Worm (Caenorhabditis elegans) whole organism, midembryonic: ENCODE results near the gene spig-1.

Experiments used
- cog-1 ChIP-seq: sonication (generic microtip); optimal IDR thresholded peaks from 2 replicates; lab custom pipeline; 2016; ENCODE audit warnings: missing genetic modification characterization, missing compliant biosample characterization
- flt-1 ChIP-seq: fragments of 200-800 bp; sonication (Bioruptor generic); IDR thresholded peaks from 2 replicates; pipeline ENCODE4 v1.3.6; 2022; ENCODE audit warnings: missing genetic modification characterization, missing compliant biosample characterization
- klf-2 ChIP-seq: fragments of 200-800 bp; sonication (Bioruptor generic); conservative IDR thresholded peaks from 2 replicates; pipeline ENCODE4 v1.3.6; 2022; ENCODE audit warnings: missing genetic modification reagents, missing genetic modification characterization, missing compliant biosample characterization
- ref-1 ChIP-seq: fragments of 200-800 bp; sonication (Bioruptor generic); conservative IDR thresholded peaks from 2 replicates; pipeline ENCODE4 v1.3.6; 2022; ENCODE audit warnings: missing genetic modification reagents, missing genetic modification characterization, missing compliant biosample characterization
- tab-1 ChIP-seq: fragments of 200-800 bp; sonication (Bioruptor generic); IDR thresholded peaks from 2 replicates; pipeline ENCODE4 v1.3.6; 2022; ENCODE audit warnings: missing genetic modification characterization, missing compliant biosample characterization
- ztf-23 ChIP-seq: fragments of 200-800 bp; sonication (Bioruptor generic); IDR thresholded peaks from 2 replicates; pipeline ENCODE4 v1.3.6; 2022; ENCODE audit warnings: missing genetic modification reagents, missing genetic modification characterization, missing compliant biosample characterization
- ztf-29 ChIP-seq: fragments of 200-800 bp; sonication (Bioruptor generic); IDR thresholded peaks from 2 replicates; pipeline ENCODE4 v1.3.6; 2022; ENCODE audit warnings: missing genetic modification reagents, missing genetic modification characterization, missing compliant biosample characterization

DNA sequence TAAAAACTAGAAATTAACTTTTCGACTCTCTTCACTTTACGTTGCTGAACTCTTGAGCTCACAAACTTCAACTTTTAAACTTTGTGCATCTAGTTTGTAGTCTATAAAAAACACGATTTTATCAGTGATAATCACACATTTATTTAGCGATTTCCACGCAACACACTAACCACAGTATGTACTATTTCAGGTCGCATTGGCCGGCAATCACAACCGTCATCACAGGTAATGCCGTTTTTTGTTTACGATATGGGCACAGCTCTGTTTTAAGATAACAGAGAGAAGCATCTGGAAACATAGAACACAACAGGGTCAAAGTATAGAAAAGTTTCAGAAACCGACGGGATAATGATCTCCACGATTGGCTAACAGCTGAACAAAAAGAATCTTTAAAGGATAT, 24.6 kb downstream of the spig-1 start:
- TF ChIP-seq flt-1 (no peak), tab-1 (no peak), ref-1 (GFP tag; lab: Robert Waterston, UW) (no peak), cog-1 (no peak), ztf-29 (no peak), ztf-23 (GFP tag; lab: Robert Waterston, UW) (no peak), klf-2 (GFP tag; lab: Robert Waterston, UW) (no peak)
